Fruit fly (Drosophila melanogaster) whole organism: ENCODE measurements around the gene CG42820.
A peak's percentile ranks its signal among the peaks of the same experiment; 100 is the strongest.

Experiments used
- CG8478 ChIP-seq: fragments of >200 bp; optimal IDR thresholded peaks from 2 replicates; lab custom pipeline; 2018; ENCODE audit warnings: inconsistent platforms
- Dll ChIP-seq: fragments of >200 bp; optimal IDR thresholded peaks from 2 replicates; lab custom pipeline; 2017
- pan ChIP-seq: fragments of >200 bp; optimal IDR thresholded peaks from 2 replicates; lab custom pipeline; 2017
- psq ChIP-seq: fragments of >200 bp; optimal IDR thresholded peaks from 2 replicates; lab custom pipeline; 2017
- usp ChIP-seq: fragments of >200 bp; optimal IDR thresholded peaks from 2 replicates; lab custom pipeline; 2017; ENCODE audit warnings: missing biosample characterization, missing genetic modification characterization, mixed read lengths

- TF ChIP-seq Dll (lab: Kevin White, UChicago) (no peak), psq (lab: Kevin White, UChicago) (no peak), usp (no peak), pan (lab: Kevin White, UChicago) (peak; percentile 58), CG8478 (lab: Kevin White, UChicago) (no peak)
Measured at dm6 chr2L:8420259-8420930, 28.2 kb upstream of the CG42820 start.
